Worm (Caenorhabditis elegans) whole organism, dauer: Measurements from ENCODE around the gene F44E5.4.

Experiments
- unc-62 ChIP-seq: sonication (generic microtip); optimal IDR thresholded peaks from 2 replicates; lab custom pipeline; 2017; ENCODE audit warnings: missing biosample characterization, missing genetic modification reagents, missing genetic modification characterization

F44E5.4 gene

ce11 chrII:11756684-11757107 lies 2.4 kb downstream of the F44E5.4 start:
- TF ChIP-seq unc-62 (GFP tag; lab: Kevin White, UChicago) = no peak

- no peak for TF ChIP-seq unc-62 (GFP tag; lab: Kevin White, UChicago)
Measured at ce11 chrII:11753186-11753585, 5.9 kb downstream of the F44E5.4 start.

- TF ChIP-seq unc-62 (GFP tag; lab: Kevin White, UChicago) = no peak
Measured at ce11 chrII:11751615-11752174, 7.4 kb downstream of the F44E5.4 start.

- TF ChIP-seq unc-62 (GFP tag; lab: Kevin White, UChicago) = no peak
Measured at ce11 chrII:11749490-11750172, 9.5 kb downstream of the F44E5.4 start.

- no peak for TF ChIP-seq unc-62 (GFP tag; lab: Kevin White, UChicago)
Measured at ce11 chrII:11748494-11748893, 10.6 kb downstream of the F44E5.4 start, which contains the start of the genes F44E5.17 and gpb-1. F44E5.17 (minus strand) TSS chrII:11748594. gpb-1 (minus strand) TSS chrII:11748611.

ce11 chrII:11747889-11748288 lies 11.2 kb downstream of the F44E5.4 start:
- no peak for TF ChIP-seq unc-62 (GFP tag; lab: Kevin White, UChicago)

- TF ChIP-seq unc-62 (GFP tag; lab: Kevin White, UChicago) = no peak
Measured at ce11 chrII:11746782-11747288, 12.3 kb downstream of the F44E5.4 start.

ce11 chrII:11742320-11742719 lies 16.8 kb downstream of the F44E5.4 start:
- TF ChIP-seq unc-62 (GFP tag; lab: Kevin White, UChicago) = no peak

ce11 chrII:11739199-11739598 lies 19.9 kb downstream of the F44E5.4 start, which contains the start of gene ctsa-1.2:
ctsa-1.2 (plus strand) TSS chrII:11739358.
- no peak for TF ChIP-seq unc-62 (GFP tag; lab: Kevin White, UChicago)

- TF ChIP-seq unc-62 (GFP tag; lab: Kevin White, UChicago) = no peak
Measured at ce11 chrII:11737347-11737746, 21.8 kb downstream of the F44E5.4 start.

- no peak for TF ChIP-seq unc-62 (GFP tag; lab: Kevin White, UChicago)
Measured at ce11 chrII:11733850-11734249, 25.3 kb downstream of the F44E5.4 start.

- TF ChIP-seq unc-62 (GFP tag; lab: Kevin White, UChicago) = no peak
Measured at ce11 chrII:11732513-11732912, 26.6 kb downstream of the F44E5.4 start, which contains the start of gene F13D12.8. F13D12.8 (minus strand) TSS chrII:11732594.

- no peak for TF ChIP-seq unc-62 (GFP tag; lab: Kevin White, UChicago)
Measured at ce11 chrII:11731174-11731724, 27.9 kb downstream of the F44E5.4 start.

- TF ChIP-seq unc-62 (GFP tag; lab: Kevin White, UChicago) = no peak
Measured at ce11 chrII:11729757-11730535, 29.2 kb downstream of the F44E5.4 start.

ce11 chrII:11728545-11729105 lies 30.5 kb downstream of the F44E5.4 start, which contains the start of gene alh-8:
alh-8 (plus strand) TSS chrII:11729055.
- TF ChIP-seq unc-62 (GFP tag; lab: Kevin White, UChicago) = no peak
